Fruit fly (Drosophila melanogaster) whole organism, larva: ENCODE results near the gene bip1.

Experiments used
- noc ChIP-seq: fragments of 200-800 bp; sonication (Bioruptor generic); optimal IDR thresholded peaks from 3 replicates; lab custom pipeline; 2019; ENCODE audit warnings: missing biosample characterization, mild to moderate bottlenecking, missing genetic modification characterization, moderate library complexity

bip1 gene

dm6 chr3L:8058190-8058997 is at the start of gene bip1:
Gene bip1, minus strand, starts transcription at chr3L:8058713.
- TF ChIP-seq noc (tag; lab: Kevin White, UChicago), result peak; percentile 34

dm6 chr3L:8108201-8108600 is 49.7 kb upstream of the bip1 start:
- TF ChIP-seq noc (tag; lab: Kevin White, UChicago), result no peak

- no peak for TF ChIP-seq noc (tag; lab: Kevin White, UChicago)
Measured at dm6 chr3L:8097101-8097500, 38.6 kb upstream of the bip1 start.

dm6 chr3L:8096106-8096558 is 37.6 kb upstream of the bip1 start:
- peak; percentile 99 for TF ChIP-seq noc (tag; lab: Kevin White, UChicago)

- TF ChIP-seq noc (tag; lab: Kevin White, UChicago), result peak; percentile 73
Measured at dm6 chr3L:8094652-8095129, 36.2 kb upstream of the bip1 start.

dm6 chr3L:8093553-8093952 is 35.0 kb upstream of the bip1 start:
- peak; percentile 62 for TF ChIP-seq noc (tag; lab: Kevin White, UChicago)

dm6 chr3L:8091650-8092068 is 33.1 kb upstream of the bip1 start, which contains the start of gene CG7565:
Gene CG7565, minus strand, starts transcription at chr3L:8091786.
- TF ChIP-seq noc (tag; lab: Kevin White, UChicago), result peak; percentile 71

dm6 chr3L:8086218-8086617 is 27.7 kb upstream of the bip1 start:
- no peak for TF ChIP-seq noc (tag; lab: Kevin White, UChicago)

- peak; percentile 28 for TF ChIP-seq noc (tag; lab: Kevin White, UChicago)
Measured at dm6 chr3L:8081822-8082221, 23.3 kb upstream of the bip1 start.

dm6 chr3L:8080790-8081189 is 22.3 kb upstream of the bip1 start:
- no peak for TF ChIP-seq noc (tag; lab: Kevin White, UChicago)

- TF ChIP-seq noc (tag; lab: Kevin White, UChicago), result no peak
Measured at dm6 chr3L:8079598-8079997, 21.1 kb upstream of the bip1 start.

- TF ChIP-seq noc (tag; lab: Kevin White, UChicago), result no peak
Measured at dm6 chr3L:8077953-8078352, 19.4 kb upstream of the bip1 start.

- TF ChIP-seq noc (tag; lab: Kevin White, UChicago), result peak; percentile 12
Measured at dm6 chr3L:8077207-8077606, 18.7 kb upstream of the bip1 start.

dm6 chr3L:8076160-8076559 is 17.6 kb upstream of the bip1 start:
- TF ChIP-seq noc (tag; lab: Kevin White, UChicago), result no peak

- TF ChIP-seq noc (tag; lab: Kevin White, UChicago), result no peak
Measured at dm6 chr3L:8074944-8075343, 16.4 kb upstream of the bip1 start.

- TF ChIP-seq noc (tag; lab: Kevin White, UChicago), result no peak
Measured at dm6 chr3L:8073872-8074271, 15.4 kb upstream of the bip1 start.

dm6 chr3L:8073370-8073769 is 14.9 kb upstream of the bip1 start:
- TF ChIP-seq noc (tag; lab: Kevin White, UChicago), result peak; percentile 71
